Worm (Caenorhabditis elegans) whole organism, midembryonic: ENCODE results near the gene tag-164.

Source experiments
- T22C8.4 ChIP-seq: fragments of 200-800 bp; sonication (Bioruptor generic); IDR thresholded peaks from 2 replicates; pipeline ENCODE4 v1.3.6; 2022; ENCODE audit warnings: missing genetic modification characterization, missing compliant biosample characterization
- cog-1 ChIP-seq: sonication (generic microtip); optimal IDR thresholded peaks from 2 replicates; lab custom pipeline; 2016; ENCODE audit warnings: missing genetic modification characterization, missing compliant biosample characterization
- flt-1 ChIP-seq: fragments of 200-800 bp; sonication (Bioruptor generic); IDR thresholded peaks from 2 replicates; pipeline ENCODE4 v1.3.6; 2022; ENCODE audit warnings: missing genetic modification characterization, missing compliant biosample characterization
- klf-2 ChIP-seq: fragments of 200-800 bp; sonication (Bioruptor generic); conservative IDR thresholded peaks from 2 replicates; pipeline ENCODE4 v1.3.6; 2022; ENCODE audit warnings: missing genetic modification reagents, missing genetic modification characterization, missing compliant biosample characterization
- med-1 ChIP-seq: sonication (generic microtip); optimal IDR thresholded peaks from 2 replicates; lab custom pipeline; 2017; ENCODE audit warnings: missing genetic modification characterization, mild to moderate bottlenecking, missing compliant biosample characterization, antibody characterized with exemption, missing genetic modification reagents; ENCODE audit not compliant: insufficient read depth
- ref-1 ChIP-seq: fragments of 200-800 bp; sonication (Bioruptor generic); conservative IDR thresholded peaks from 2 replicates; pipeline ENCODE4 v1.3.6; 2022; ENCODE audit warnings: missing genetic modification reagents, missing genetic modification characterization, missing compliant biosample characterization
- tab-1 ChIP-seq: fragments of 200-800 bp; sonication (Bioruptor generic); IDR thresholded peaks from 2 replicates; pipeline ENCODE4 v1.3.6; 2022; ENCODE audit warnings: missing genetic modification characterization, missing compliant biosample characterization
- ztf-23 ChIP-seq: fragments of 200-800 bp; sonication (Bioruptor generic); IDR thresholded peaks from 2 replicates; pipeline ENCODE4 v1.3.6; 2022; ENCODE audit warnings: missing genetic modification reagents, missing genetic modification characterization, missing compliant biosample characterization
- ztf-29 ChIP-seq: fragments of 200-800 bp; sonication (Bioruptor generic); IDR thresholded peaks from 2 replicates; pipeline ENCODE4 v1.3.6; 2022; ENCODE audit warnings: missing genetic modification reagents, missing genetic modification characterization, missing compliant biosample characterization

Gene tag-164

ce11 chrIII:13458978-13459596 lies at the start of gene tag-164:
Gene tag-164 (plus strand): TSS chrIII:13459546.
- TF ChIP-seq klf-2 (GFP tag; lab: Robert Waterston, UW) = no peak
- TF ChIP-seq ztf-23 (GFP tag; lab: Robert Waterston, UW) = no peak
- TF ChIP-seq ztf-29 = no peak
- TF ChIP-seq cog-1 (tag; lab: Kevin White, UChicago) = no peak
- TF ChIP-seq med-1 (GFP tag; lab: Kevin White, UChicago) = no peak
- no peak for TF ChIP-seq ref-1
- no peak for TF ChIP-seq flt-1 (GFP tag; lab: Robert Waterston, UW)
- no peak for TF ChIP-seq T22C8.4

ce11 chrIII:13411202-13411601 lies 48.1 kb upstream of the tag-164 start:
- TF ChIP-seq cog-1 (tag; lab: Kevin White, UChicago) (no peak), tab-1 (GFP tag; lab: Robert Waterston, UW) (no peak), ref-1 (no peak), T22C8.4 (no peak), ztf-29 (no peak), flt-1 (GFP tag; lab: Robert Waterston, UW) (no peak)

- no peak for TF ChIP-seq ztf-29
- no peak for TF ChIP-seq med-1 (GFP tag; lab: Kevin White, UChicago)
- no peak for TF ChIP-seq flt-1 (GFP tag; lab: Robert Waterston, UW)
- TF ChIP-seq ztf-23 (GFP tag; lab: Robert Waterston, UW) = no peak
- no peak for TF ChIP-seq klf-2 (GFP tag; lab: Robert Waterston, UW)
Observed at ce11 chrIII:13418975-13419374, 40.4 kb upstream of the tag-164 start.

- no peak for TF ChIP-seq ztf-23 (GFP tag; lab: Robert Waterston, UW)
- TF ChIP-seq flt-1 (GFP tag; lab: Robert Waterston, UW) = no peak
- TF ChIP-seq med-1 (GFP tag; lab: Kevin White, UChicago) = no peak
- TF ChIP-seq ref-1 = no peak
Observed at ce11 chrIII:13423414-13423813, 35.9 kb upstream of the tag-164 start, which contains the start of gene exo-1. Gene exo-1 (plus strand): TSS chrIII:13423514.

- TF ChIP-seq med-1 (GFP tag; lab: Kevin White, UChicago) (no peak), tab-1 (GFP tag; lab: Robert Waterston, UW) (no peak), T22C8.4 (no peak), ztf-23 (GFP tag; lab: Robert Waterston, UW) (no peak)
Observed at ce11 chrIII:13426036-13426435, 33.3 kb upstream of the tag-164 start, which contains the start of gene cope-1. Gene cope-1 (plus strand): TSS chrIII:13426264.

ce11 chrIII:13427817-13428216 lies 31.5 kb upstream of the tag-164 start:
- TF ChIP-seq med-1 (GFP tag; lab: Kevin White, UChicago) (no peak), klf-2 (GFP tag; lab: Robert Waterston, UW) (no peak), ztf-29 (no peak), T22C8.4 (no peak), ztf-23 (GFP tag; lab: Robert Waterston, UW) (no peak), ref-1 (no peak), cog-1 (tag; lab: Kevin White, UChicago) (no peak), flt-1 (GFP tag; lab: Robert Waterston, UW) (no peak), tab-1 (GFP tag; lab: Robert Waterston, UW) (no peak)

- TF ChIP-seq flt-1 (GFP tag; lab: Robert Waterston, UW) (no peak), klf-2 (GFP tag; lab: Robert Waterston, UW) (no peak), med-1 (GFP tag; lab: Kevin White, UChicago) (no peak), ztf-29 (no peak), tab-1 (GFP tag; lab: Robert Waterston, UW) (no peak), ztf-23 (GFP tag; lab: Robert Waterston, UW) (no peak), ref-1 (no peak), T22C8.4 (no peak), cog-1 (tag; lab: Kevin White, UChicago) (no peak)
Observed at ce11 chrIII:13429668-13430067, 29.7 kb upstream of the tag-164 start, which contains the start of gene bli-5. Gene bli-5 (minus strand): TSS chrIII:13429768.

ce11 chrIII:13430162-13430561 lies 29.2 kb upstream of the tag-164 start, which contains the start of gene trf-1:
Gene trf-1 (plus strand): TSS chrIII:13430462.
- TF ChIP-seq flt-1 (GFP tag; lab: Robert Waterston, UW) (no peak), ztf-23 (GFP tag; lab: Robert Waterston, UW) (no peak), med-1 (GFP tag; lab: Kevin White, UChicago) (no peak), cog-1 (tag; lab: Kevin White, UChicago) (no peak), tab-1 (GFP tag; lab: Robert Waterston, UW) (no peak), T22C8.4 (no peak), ref-1 (no peak), ztf-29 (no peak), klf-2 (GFP tag; lab: Robert Waterston, UW) (no peak)

ce11 chrIII:13434404-13434803 lies 24.9 kb upstream of the tag-164 start, which contains the start of gene F45G2.7:
Gene F45G2.7 (minus strand): TSS chrIII:13434504.
- TF ChIP-seq tab-1 (GFP tag; lab: Robert Waterston, UW) (no peak), klf-2 (GFP tag; lab: Robert Waterston, UW) (no peak), cog-1 (tag; lab: Kevin White, UChicago) (no peak), ztf-29 (no peak), ref-1 (no peak), ztf-23 (GFP tag; lab: Robert Waterston, UW) (no peak), flt-1 (GFP tag; lab: Robert Waterston, UW) (no peak), T22C8.4 (no peak), med-1 (GFP tag; lab: Kevin White, UChicago) (no peak)

- TF ChIP-seq med-1 (GFP tag; lab: Kevin White, UChicago) (no peak), klf-2 (GFP tag; lab: Robert Waterston, UW) (no peak), ztf-23 (GFP tag; lab: Robert Waterston, UW) (no peak), T22C8.4 (no peak), ztf-29 (no peak), flt-1 (GFP tag; lab: Robert Waterston, UW) (no peak), tab-1 (GFP tag; lab: Robert Waterston, UW) (no peak), ref-1 (no peak), cog-1 (tag; lab: Kevin White, UChicago) (no peak)
Observed at ce11 chrIII:13435570-13435969, 23.8 kb upstream of the tag-164 start, which contains the start of gene F45G2.8. Gene F45G2.8 (minus strand): TSS chrIII:13435670.
